Worm (Caenorhabditis elegans) whole organism, mixed stage, embryonic: ENCODE data around the gene F36H12.5.
"Not testable (repeated sequence)": the region's sequence is repeated elsewhere in the genome, so short reads cannot be mapped to it uniquely, and the experiment has no call there.

Experiments used
- M03D4.4 ChIP-seq: sonication (generic microtip); optimal IDR thresholded peaks from 2 replicates; lab custom pipeline; 2017; ENCODE audit warnings: mild to moderate bottlenecking, missing genetic modification characterization, missing compliant biosample characterization
- bed-3 ChIP-seq: fragments of 200-800 bp; sonication (Bioruptor generic); optimal IDR thresholded peaks from 3 replicates; lab custom pipeline; 2018; ENCODE audit warnings: mild to moderate bottlenecking, missing genetic modification characterization, moderate library complexity, missing compliant biosample characterization
- blmp-1 ChIP-seq: fragments of 150-350 bp; optimal IDR thresholded peaks from 2 replicates; lab custom pipeline; 2014; ENCODE audit warnings: missing biosample characterization, missing genetic modification characterization
- ceh-43 ChIP-seq: fragments of 200-800 bp; sonication (Bioruptor generic); optimal IDR thresholded peaks from 2 replicates; lab custom pipeline; 2018; ENCODE audit warnings: mild to moderate bottlenecking, missing genetic modification characterization, moderate library complexity, missing compliant biosample characterization
- ceh-83 ChIP-seq: fragments of 200-800 bp; sonication (Bioruptor generic); optimal IDR thresholded peaks from 2 replicates; lab custom pipeline; 2018; ENCODE audit warnings: mild to moderate bottlenecking, missing genetic modification characterization, missing compliant biosample characterization
- cnd-1 ChIP-seq: fragments of 200-800 bp; sonication (Bioruptor generic); optimal IDR thresholded peaks from 2 replicates; lab custom pipeline; 2018; ENCODE audit warnings: mild to moderate bottlenecking, missing genetic modification characterization, missing compliant biosample characterization
- drap-1 ChIP-seq: fragments of 200-800 bp; sonication (Bioruptor generic); optimal IDR thresholded peaks from 3 replicates; lab custom pipeline; 2018; ENCODE audit warnings: mild to moderate bottlenecking, missing genetic modification characterization, missing compliant biosample characterization
- elt-1 ChIP-seq: sonication (generic microtip); optimal IDR thresholded peaks from 2 replicates; lab custom pipeline; 2017; ENCODE audit warnings: missing genetic modification characterization, mild to moderate bottlenecking, missing compliant biosample characterization, antibody characterized with exemption, moderate library complexity, borderline replicate concordance; ENCODE audit not compliant: insufficient read depth
- elt-3 ChIP-seq: fragments of 150-350 bp; optimal IDR thresholded peaks from 2 replicates; lab custom pipeline; 2014; ENCODE audit warnings: missing biosample characterization, missing genetic modification characterization
- flh-1 ChIP-seq: fragments of 200-800 bp; sonication (Bioruptor generic); optimal IDR thresholded peaks from 2 replicates; lab custom pipeline; 2018; ENCODE audit warnings: mild to moderate bottlenecking, missing genetic modification characterization, moderate library complexity, missing compliant biosample characterization
- hlh-1 ChIP-seq: fragments of 150-350 bp; optimal IDR thresholded peaks from 2 replicates; lab custom pipeline; 2014; ENCODE audit warnings: missing biosample characterization, missing genetic modification reagents, missing genetic modification characterization
- lin-13 ChIP-seq: fragments of 150-350 bp; optimal IDR thresholded peaks from 2 replicates; lab custom pipeline; 2014; ENCODE audit warnings: missing biosample characterization, missing genetic modification characterization
- lin-32 ChIP-seq: fragments of 200-800 bp; sonication (Bioruptor generic); optimal IDR thresholded peaks from 2 replicates; lab custom pipeline; 2018; ENCODE audit warnings: mild to moderate bottlenecking, missing genetic modification characterization, missing compliant biosample characterization
- lsy-2 ChIP-seq: fragments of 150-350 bp; optimal IDR thresholded peaks from 2 replicates; lab custom pipeline; 2014; ENCODE audit warnings: missing biosample characterization, missing genetic modification characterization
- mab-5 ChIP-seq: fragments of 150-350 bp; optimal IDR thresholded peaks from 2 replicates; lab custom pipeline; 2014; ENCODE audit warnings: missing biosample characterization, missing genetic modification characterization
- mls-2 ChIP-seq: sonication (generic microtip); optimal IDR thresholded peaks from 2 replicates; lab custom pipeline; 2016; ENCODE audit warnings: mild to moderate bottlenecking, missing genetic modification characterization, moderate library complexity, missing compliant biosample characterization
- nhr-12 ChIP-seq: fragments of 150-350 bp; optimal IDR thresholded peaks from 2 replicates; lab custom pipeline; 2014; ENCODE audit warnings: missing biosample characterization, missing genetic modification characterization
- nhr-237 ChIP-seq: fragments of 150-350 bp; optimal IDR thresholded peaks from 2 replicates; lab custom pipeline; 2014; ENCODE audit warnings: missing biosample characterization, missing genetic modification characterization
- nhr-28 ChIP-seq: fragments of 150-350 bp; optimal IDR thresholded peaks from 2 replicates; lab custom pipeline; 2014; ENCODE audit warnings: missing biosample characterization, missing genetic modification characterization
- nhr-76 ChIP-seq: sonication (generic microtip); optimal IDR thresholded peaks from 2 replicates; lab custom pipeline; 2017; ENCODE audit warnings: missing biosample characterization, missing genetic modification characterization
- pha-4 ChIP-seq: fragments of 150-350 bp; optimal IDR thresholded peaks from 2 replicates; lab custom pipeline; 2018; ENCODE audit warnings: missing biosample characterization, missing genetic modification reagents, missing genetic modification characterization
- sem-2 ChIP-seq: fragments of 200-800 bp; sonication (Bioruptor generic); optimal IDR thresholded peaks from 2 replicates; lab custom pipeline; 2018; ENCODE audit warnings: mild to moderate bottlenecking, missing genetic modification characterization, missing compliant biosample characterization
- snpc-4 ChIP-seq: fragments of 150-350 bp; optimal IDR thresholded peaks from 2 replicates; lab custom pipeline; 2014; ENCODE audit warnings: missing biosample characterization, missing genetic modification characterization
- sptf-1 ChIP-seq: sonication (generic microtip); optimal IDR thresholded peaks from 2 replicates; lab custom pipeline; 2017; ENCODE audit warnings: mild to moderate bottlenecking, missing genetic modification characterization, moderate library complexity, missing compliant biosample characterization
- tbx-8 ChIP-seq: fragments of 200-800 bp; sonication (Bioruptor generic); optimal IDR thresholded peaks from 2 replicates; lab custom pipeline; 2018; ENCODE audit warnings: mild to moderate bottlenecking, missing genetic modification characterization, moderate library complexity, missing compliant biosample characterization
- unc-120 ChIP-seq: sonication (generic microtip); optimal IDR thresholded peaks from 2 replicates; lab custom pipeline; 2017; ENCODE audit warnings: missing genetic modification characterization, missing compliant biosample characterization; ENCODE audit not compliant: poor library complexity, severe bottlenecking
- unc-39 ChIP-seq: fragments of 150-350 bp; optimal IDR thresholded peaks from 2 replicates; lab custom pipeline; 2014; ENCODE audit warnings: missing biosample characterization, missing genetic modification characterization
- unc-62 ChIP-seq: fragments of 150-350 bp; optimal IDR thresholded peaks from 2 replicates; lab custom pipeline; 2014; ENCODE audit warnings: missing biosample characterization, missing genetic modification reagents, missing genetic modification characterization
- ztf-11 ChIP-seq: fragments of 150-350 bp; optimal IDR thresholded peaks from 2 replicates; lab custom pipeline; 2014; ENCODE audit warnings: missing biosample characterization, missing genetic modification characterization

The F36H12.5 gene

ce11 chrIV:5230530-5230929 lies 36.0 kb upstream of the F36H12.5 start, which contains the start of gene thn-5:
thn-5 (plus strand) TSS chrIV:5230830.
- no peak for TF ChIP-seq nhr-12 (tag; lab: Kevin White, UChicago)
- TF ChIP-seq unc-39 (tag; lab: Kevin White, UChicago): no peak
- no peak for TF ChIP-seq unc-120 (tag; lab: Kevin White, UChicago)
- TF ChIP-seq elt-1 (tag; lab: Kevin White, UChicago): no peak
- no peak for TF ChIP-seq nhr-76 (tag; lab: Kevin White, UChicago)
- no peak for TF ChIP-seq hlh-1 (tag; lab: Kevin White, UChicago)
- TF ChIP-seq tbx-8 (GFP tag; lab: Kevin White, UChicago): no peak
- TF ChIP-seq cnd-1 (tag; lab: Kevin White, UChicago): no peak
- TF ChIP-seq nhr-28 (tag; lab: Kevin White, UChicago): no peak
- no peak for TF ChIP-seq drap-1 (GFP tag; lab: Kevin White, UChicago)
- TF ChIP-seq sptf-1 (tag; lab: Kevin White, UChicago): no peak
- TF ChIP-seq ztf-11 (tag; lab: Kevin White, UChicago): no peak
- TF ChIP-seq lin-32 (GFP tag; lab: Kevin White, UChicago): no peak
- TF ChIP-seq nhr-237 (tag; lab: Kevin White, UChicago): no peak
- no peak for TF ChIP-seq sem-2
- TF ChIP-seq snpc-4: no peak
- TF ChIP-seq blmp-1 (tag; lab: Kevin White, UChicago): no peak
- TF ChIP-seq pha-4 (tag; lab: Kevin White, UChicago): no peak
- TF ChIP-seq mls-2 (tag; lab: Kevin White, UChicago): no peak

- TF ChIP-seq elt-1 (tag; lab: Kevin White, UChicago); lsy-2 (tag; lab: Kevin White, UChicago); unc-62 (GFP tag; lab: Kevin White, UChicago): not testable (repeated sequence)
Measured at ce11 chrIV:5254678-5255077, 11.9 kb upstream of the F36H12.5 start, which contains the start of gene F36H12.10. F36H12.10 (minus strand) TSS chrIV:5254778.

- not testable (repeated sequence) for TF ChIP-seq cnd-1 (tag; lab: Kevin White, UChicago); ceh-43 (GFP tag; lab: Kevin White, UChicago); lsy-2 (tag; lab: Kevin White, UChicago)
Measured at ce11 chrIV:5256731-5257130, 9.8 kb upstream of the F36H12.5 start, which contains the start of gene F36H12.9. F36H12.9 (plus strand) TSS chrIV:5257031.

ce11 chrIV:5258385-5258784 lies 8.2 kb upstream of the F36H12.5 start, which contains the start of gene ttbk-2.1:
ttbk-2.1 (plus strand) TSS chrIV:5258685.
- TF ChIP-seq blmp-1, elt-3, mab-5 (tag; lab: Kevin White, UChicago): not testable (repeated sequence)

ce11 chrIV:5260289-5260688 lies 6.3 kb upstream of the F36H12.5 start, which contains the start of gene msp-19:
msp-19 (plus strand) TSS chrIV:5260589.
- not testable (repeated sequence) for TF ChIP-seq mab-5 (tag; lab: Kevin White, UChicago); ceh-83 (GFP tag; lab: Kevin White, UChicago); ceh-43 (GFP tag; lab: Kevin White, UChicago)

- no peak for TF ChIP-seq unc-120 (tag; lab: Kevin White, UChicago)
- no peak for TF ChIP-seq pha-4 (tag; lab: Kevin White, UChicago)
- TF ChIP-seq elt-1 (tag; lab: Kevin White, UChicago): no peak
- no peak for TF ChIP-seq elt-3 (tag; lab: Kevin White, UChicago)
- no peak for TF ChIP-seq sptf-1 (tag; lab: Kevin White, UChicago)
- no peak for TF ChIP-seq unc-62 (GFP tag; lab: Kevin White, UChicago)
- no peak for TF ChIP-seq lsy-2 (tag; lab: Kevin White, UChicago)
- no peak for TF ChIP-seq blmp-1 (tag; lab: Kevin White, UChicago)
- no peak for TF ChIP-seq ceh-83 (GFP tag; lab: Kevin White, UChicago)
- TF ChIP-seq ceh-43 (GFP tag; lab: Kevin White, UChicago): no peak
- TF ChIP-seq nhr-76 (tag; lab: Kevin White, UChicago): no peak
- TF ChIP-seq M03D4.4 (tag; lab: Kevin White, UChicago): no peak
- no peak for TF ChIP-seq drap-1 (GFP tag; lab: Kevin White, UChicago)
- no peak for TF ChIP-seq flh-1 (GFP tag; lab: Kevin White, UChicago)
- TF ChIP-seq bed-3 (GFP tag; lab: Kevin White, UChicago): no peak
- TF ChIP-seq nhr-28 (tag; lab: Kevin White, UChicago): no peak
- no peak for TF ChIP-seq lin-13 (tag; lab: Kevin White, UChicago)
Measured at ce11 chrIV:5268803-5269202, 2.2 kb downstream of the F36H12.5 start, which contains the start of gene F36H12.4. F36H12.4 (plus strand) TSS chrIV:5269103.
